Fruit fly (Drosophila melanogaster) whole organism, embryonic: ENCODE measurements around the gene CG43116.
A peak's percentile ranks its signal among the peaks of the same experiment; 100 is the strongest.

Experiments used
- Blimp-1 ChIP-seq: fragments of 200-800 bp; sonication (Bioruptor generic); optimal IDR thresholded peaks from 3 replicates; lab custom pipeline; 2018; ENCODE audit warnings: missing biosample characterization, missing genetic modification characterization, mild to moderate bottlenecking, moderate library complexity, missing genetic modification reagents
- C15 ChIP-seq: fragments of 200-800 bp; sonication (Bioruptor generic); IDR thresholded peaks from 3 replicates; pipeline ENCODE4 v1.3.6; 2022; ENCODE audit warnings: missing biosample characterization, missing genetic modification characterization
- CG10321 ChIP-seq: fragments of 200-800 bp; sonication (Bioruptor generic); IDR thresholded peaks from 2 replicates; pipeline ENCODE4 v1.3.6; 2022; ENCODE audit warnings: missing biosample characterization, missing genetic modification characterization
- CG10431 ChIP-seq: fragments of 200-800 bp; sonication (Bioruptor generic); optimal IDR thresholded peaks from 3 replicates; lab custom pipeline; 2018; ENCODE audit warnings: missing biosample characterization, mild to moderate bottlenecking, missing genetic modification characterization
- CG14710 ChIP-seq: fragments of 200-800 bp; sonication (Bioruptor generic); optimal IDR thresholded peaks from 3 replicates; lab custom pipeline; 2019; ENCODE audit warnings: missing biosample characterization, mild to moderate bottlenecking, missing genetic modification characterization, moderate library complexity
- CG15479 ChIP-seq: fragments of 200-800 bp; sonication (Bioruptor generic); optimal IDR thresholded peaks from 3 replicates; lab custom pipeline; 2019; ENCODE audit warnings: missing biosample characterization, mild to moderate bottlenecking, missing genetic modification characterization, moderate library complexity
- CG16779 ChIP-seq: fragments of 200-800 bp; sonication (Bioruptor generic); IDR thresholded peaks from 2 replicates; pipeline ENCODE4 v1.3.6; 2022; ENCODE audit warnings: missing biosample characterization, missing genetic modification characterization
- CG16815 ChIP-seq: fragments of 200-800 bp; sonication (Bioruptor generic); optimal IDR thresholded peaks from 3 replicates; lab custom pipeline; 2017; ENCODE audit warnings: missing biosample characterization, mild to moderate bottlenecking, missing genetic modification characterization
- CG17359 ChIP-seq: fragments of 200-800 bp; sonication (Bioruptor generic); optimal IDR thresholded peaks from 3 replicates; lab custom pipeline; 2018; ENCODE audit warnings: missing biosample characterization, mild to moderate bottlenecking, missing genetic modification characterization, moderate library complexity
- CG17385 ChIP-seq: fragments of 200-800 bp; sonication (Bioruptor generic); optimal IDR thresholded peaks from 3 replicates; lab custom pipeline; 2018; ENCODE audit warnings: missing biosample characterization, mild to moderate bottlenecking, missing genetic modification characterization
- CG1832 ChIP-seq: fragments of 200-800 bp; sonication (Bioruptor generic); optimal IDR thresholded peaks from 2 replicates; lab custom pipeline; 2017; ENCODE audit warnings: missing biosample characterization, mild to moderate bottlenecking, missing genetic modification characterization, inconsistent platforms
- CG2120 ChIP-seq: fragments of 200-800 bp; sonication (Bioruptor generic); optimal IDR thresholded peaks from 3 replicates; lab custom pipeline; 2016; ENCODE audit warnings: missing biosample characterization, missing genetic modification characterization
- CG2129 ChIP-seq: fragments of 200-800 bp; sonication (Bioruptor generic); IDR thresholded peaks from 2 replicates; pipeline ENCODE4 v1.3.6; 2022; ENCODE audit warnings: missing biosample characterization, missing genetic modification characterization; ENCODE audit not compliant: partially characterized antibody
- CG2199 ChIP-seq: fragments of 200-800 bp; sonication (Bioruptor generic); IDR thresholded peaks from 3 replicates; pipeline ENCODE4 v1.3.6; 2022; ENCODE audit warnings: missing biosample characterization, missing genetic modification characterization
- CG2202 ChIP-seq: fragments of 200-800 bp; sonication (Bioruptor generic); optimal IDR thresholded peaks from 2 replicates; lab custom pipeline; 2018; ENCODE audit warnings: missing biosample characterization, mild to moderate bottlenecking, missing genetic modification characterization
- CG30403 ChIP-seq: fragments of 200-800 bp; sonication (Bioruptor generic); optimal IDR thresholded peaks from 3 replicates; lab custom pipeline; 2016; ENCODE audit warnings: missing biosample characterization, missing genetic modification characterization
- CG32532 ChIP-seq: fragments of 200-800 bp; sonication (Bioruptor generic); IDR thresholded peaks from 2 replicates; pipeline ENCODE4 v1.3.6; 2022; ENCODE audit warnings: missing biosample characterization, missing genetic modification characterization
- CG34422 ChIP-seq: fragments of 200-800 bp; sonication (Bioruptor generic); IDR thresholded peaks from 3 replicates; pipeline ENCODE4 v1.3.6; 2022; ENCODE audit warnings: missing biosample characterization, missing genetic modification characterization
- CG4282 ChIP-seq: fragments of 200-800 bp; sonication (Bioruptor generic); optimal IDR thresholded peaks from 2 replicates; lab custom pipeline; 2016; ENCODE audit warnings: missing biosample characterization, missing genetic modification characterization
- CG4730 ChIP-seq: fragments of 200-800 bp; sonication (Bioruptor generic); IDR thresholded peaks from 2 replicates; pipeline ENCODE4 v1.3.6; 2022; ENCODE audit warnings: missing biosample characterization, missing genetic modification characterization
- CG7839 ChIP-seq: fragments of 200-800 bp; sonication (Bioruptor generic); optimal IDR thresholded peaks from 3 replicates; lab custom pipeline; 2018; ENCODE audit warnings: missing biosample characterization, mild to moderate bottlenecking, missing genetic modification characterization, moderate library complexity
- CG8478 ChIP-seq: fragments of >200 bp; optimal IDR thresholded peaks from 2 replicates; lab custom pipeline; 2018
- CG9876 ChIP-seq: fragments of 200-800 bp; sonication (Bioruptor generic); optimal IDR thresholded peaks from 2 replicates; lab custom pipeline; 2016; ENCODE audit warnings: missing biosample characterization, missing genetic modification characterization
- Dref ChIP-seq: fragments of 200-800 bp; sonication (Bioruptor generic); IDR thresholded peaks from 2 replicates; pipeline ENCODE4 v1.3.6; 2022; ENCODE audit warnings: missing biosample characterization, missing genetic modification characterization
- HLH54F ChIP-seq: fragments of 200-800 bp; sonication (Bioruptor generic); optimal IDR thresholded peaks from 3 replicates; lab custom pipeline; 2016; ENCODE audit warnings: missing biosample characterization, missing genetic modification characterization
- Hr78 ChIP-seq, 2 experiments: fragments of 200-800 bp in 1 of 2; fragments of >200 bp in 1 of 2; sonication (Bioruptor generic) in 1 of 2; optimal IDR thresholded peaks; 2 replicates each; lab custom pipeline; 2017 to 2019; ENCODE audit warnings: missing biosample characterization in 2 of 2, missing genetic modification characterization in 2 of 2, mild to moderate bottlenecking in 1 of 2, moderate library complexity in 1 of 2
- Lhr ChIP-seq: fragments of 200-800 bp; sonication (Bioruptor generic); optimal IDR thresholded peaks from 3 replicates; lab custom pipeline; 2017; ENCODE audit warnings: mild to moderate bottlenecking, missing biosample characterization, missing genetic modification reagents, missing genetic modification characterization
- Nf-YC ChIP-seq: fragments of 200-800 bp; optimal IDR thresholded peaks from 3 replicates; lab custom pipeline; 2019; ENCODE audit warnings: missing biosample characterization, mild to moderate bottlenecking, missing genetic modification characterization, moderate library complexity
- Poxn ChIP-seq: fragments of 200-800 bp; sonication (Bioruptor generic); IDR thresholded peaks from 2 replicates; pipeline ENCODE4 v1.3.6; 2022; ENCODE audit warnings: missing biosample characterization, missing genetic modification characterization
- YL-1 ChIP-seq: fragments of 200-800 bp; sonication (Bioruptor generic); optimal IDR thresholded peaks from 3 replicates; lab custom pipeline; 2017; ENCODE audit warnings: missing biosample characterization, mild to moderate bottlenecking, missing genetic modification characterization
- abd-A ChIP-seq: fragments of 200-800 bp; sonication (Bioruptor generic); optimal IDR thresholded peaks from 3 replicates; lab custom pipeline; 2019; ENCODE audit warnings: missing biosample characterization, mild to moderate bottlenecking, missing genetic modification characterization, moderate library complexity
- ase ChIP-seq: fragments of 200-800 bp; sonication (Bioruptor generic); IDR thresholded peaks from 3 replicates; pipeline ENCODE4 v1.3.6; 2022; ENCODE audit warnings: missing biosample characterization, missing genetic modification characterization
- bsh ChIP-seq, 2 experiments: fragments of 200-800 bp; sonication (Bioruptor generic); optimal IDR thresholded peaks; 2 replicates each; lab custom pipeline; 2017 to 2018; ENCODE audit warnings: mild to moderate bottlenecking in 2 of 2, missing biosample characterization in 2 of 2, missing genetic modification characterization in 2 of 2, moderate library complexity in 1 of 2
- cg ChIP-seq: fragments of 200-800 bp; sonication (Bioruptor generic); optimal IDR thresholded peaks from 3 replicates; lab custom pipeline; 2019; ENCODE audit warnings: missing biosample characterization, mild to moderate bottlenecking, missing genetic modification characterization, moderate library complexity
- ci ChIP-seq: fragments of 200-800 bp; sonication (Bioruptor generic); IDR thresholded peaks from 3 replicates; pipeline ENCODE4 v1.3.6; 2022; ENCODE audit warnings: missing biosample characterization, missing genetic modification characterization
- crol ChIP-seq: fragments of 200-800 bp; sonication (Bioruptor generic); IDR thresholded peaks from 2 replicates; pipeline ENCODE4 v1.3.6; 2022; ENCODE audit warnings: missing biosample characterization, missing genetic modification characterization
- dati ChIP-seq: fragments of 200-800 bp; sonication (Bioruptor generic); IDR thresholded peaks from 2 replicates; pipeline ENCODE4 v1.3.6; 2022; ENCODE audit warnings: missing biosample characterization, missing genetic modification characterization
- en ChIP-seq: fragments of 200-800 bp; sonication (Bioruptor generic); optimal IDR thresholded peaks from 2 replicates; lab custom pipeline; 2016; ENCODE audit warnings: missing biosample characterization, missing genetic modification characterization
- kah ChIP-seq: fragments of 200-800 bp; sonication (Bioruptor generic); optimal IDR thresholded peaks from 2 replicates; lab custom pipeline; 2018; ENCODE audit warnings: missing biosample characterization, mild to moderate bottlenecking, missing genetic modification characterization
- kay ChIP-seq: fragments of 200-800 bp; sonication (Bioruptor generic); optimal IDR thresholded peaks from 2 replicates; lab custom pipeline; 2016; ENCODE audit warnings: missing biosample characterization, missing genetic modification characterization
- lola ChIP-seq, 3 experiments: fragments of >200 bp in 2 of 3; fragments of 200-800 bp in 1 of 3; sonication (Bioruptor generic) in 1 of 3; optimal IDR thresholded peaks; 2 replicates each; lab custom pipeline; 2017 to 2019; ENCODE audit warnings: missing biosample characterization in 3 of 3, missing genetic modification characterization in 3 of 3, mild to moderate bottlenecking in 1 of 3, moderate library complexity in 1 of 3
- pnt ChIP-seq: fragments of 200-800 bp; sonication (Bioruptor generic); optimal IDR thresholded peaks from 3 replicates; lab custom pipeline; 2016; ENCODE audit warnings: missing biosample characterization, missing genetic modification characterization
- rib ChIP-seq: fragments of 200-800 bp; sonication (Bioruptor generic); IDR thresholded peaks from 2 replicates; pipeline ENCODE4 v1.3.6; 2022; ENCODE audit warnings: missing biosample characterization, missing genetic modification characterization
- seq ChIP-seq: fragments of 200-800 bp; sonication (Bioruptor generic); IDR thresholded peaks from 2 replicates; pipeline ENCODE4 v1.3.6; 2022; ENCODE audit warnings: missing biosample characterization, missing genetic modification characterization
- sqz ChIP-seq: fragments of 200-800 bp; sonication (Bioruptor generic); optimal IDR thresholded peaks from 3 replicates; lab custom pipeline; 2018; ENCODE audit warnings: missing biosample characterization, mild to moderate bottlenecking, missing genetic modification characterization
- sug ChIP-seq: fragments of 200-800 bp; optimal IDR thresholded peaks from 2 replicates; lab custom pipeline; 2019; ENCODE audit warnings: missing biosample characterization, mild to moderate bottlenecking, missing genetic modification characterization, moderate library complexity

CG43116 gene

dm6 chr3R:25983274-25983673, 13.5 kb downstream of the CG43116 start (continued):
- TF ChIP-seq CG17359 (tag; lab: Kevin White, UChicago) (no peak), rib (GFP tag; lab: Robert Waterston, UW) (peak; percentile 17; the same call in 1 of the 2 replicates), CG4282 (no peak), CG2202 (tag; lab: Kevin White, UChicago) (no peak), Nf-YC (tag; lab: Kevin White, UChicago) (no peak), C15 (GFP tag; lab: Robert Waterston, UW) (no peak), Lhr (GFP tag; lab: Kevin White, UChicago) (no peak), en (GFP tag; lab: Kevin White, UChicago) (no peak), kah (peak; percentile 41), lola (GFP tag; optimal IDR thresholded peaks at IDR 0.05; lab: Kevin White, UChicago) (peak in 1 of 3 experiments; percentile 23), crol (GFP tag; lab: Robert Waterston, UW) (peak; percentile 48; the same call in 1 of the 2 replicates), cg (GFP tag; lab: Kevin White, UChicago) (peak; percentile 96), CG14710 (tag; lab: Kevin White, UChicago) (no peak), CG2129 (GFP tag; lab: Robert Waterston, UW) (no peak), CG10431 (GFP tag; lab: Kevin White, UChicago) (no peak), Hr78 (GFP tag; optimal IDR thresholded peaks at IDR 0.05; lab: Kevin White, UChicago) (no peak), CG10321 (peak; percentile 62; the same call in 1 of the 2 replicates), CG16779 (GFP tag; lab: Robert Waterston, UW) (0 out of 2 replicates have a peak, but pooled peaks have one; percentile 32), CG8478 (lab: Kevin White, UChicago) (peak; percentile 88), ci (GFP tag; lab: Robert Waterston, UW) (no peak), Blimp-1 (GFP tag; lab: Kevin White, UChicago) (no peak), CG32532 (GFP tag; lab: Robert Waterston, UW) (no peak), CG7839 (no peak), YL-1 (peak; percentile 54), Dref (GFP tag; lab: Robert Waterston, UW) (no peak), pnt (no peak), CG16815 (GFP tag; lab: Kevin White, UChicago) (no peak), ase (GFP tag; lab: Robert Waterston, UW) (no peak), CG34422 (GFP tag; lab: Robert Waterston, UW) (peak; percentile 96), bsh (GFP tag; optimal IDR thresholded peaks at IDR 0.05; lab: Kevin White, UChicago) (no peak), seq (GFP tag; lab: Robert Waterston, UW) (no peak), sqz (GFP tag; lab: Kevin White, UChicago) (no peak), HLH54F (GFP tag; lab: Kevin White, UChicago) (no peak), kay (no peak), CG1832 (GFP tag; lab: Kevin White, UChicago) (peak; percentile 63), CG9876 (no peak), sug (tag; lab: Kevin White, UChicago) (no peak), CG4730 (GFP tag; lab: Robert Waterston, UW) (no peak), dati (GFP tag; lab: Robert Waterston, UW) (no peak), abd-A (tag; lab: Kevin White, UChicago) (no peak), CG30403 (GFP tag; lab: Kevin White, UChicago) (no peak), CG2120 (GFP tag; lab: Kevin White, UChicago) (no peak), CG17385 (peak; percentile 92), CG15479 (GFP tag; lab: Kevin White, UChicago) (peak; percentile 79), Poxn (GFP tag; lab: Robert Waterston, UW) (no peak), CG2199 (GFP tag; lab: Robert Waterston, UW) (0 out of 3 replicates have a peak, but pooled peaks have one; percentile 14)
